Fruit fly (Drosophila melanogaster) whole organism, pupa: ENCODE data around the gene CG4991.

Experiments
- CG10348 ChIP-seq: fragments of 200-800 bp; sonication (Bioruptor generic); IDR thresholded peaks from 2 replicates; pipeline ENCODE4 v1.3.6; 2022; ENCODE audit warnings: missing biosample characterization, missing genetic modification characterization
- CG12605 ChIP-seq: fragments of 200-800 bp; sonication (Bioruptor generic); IDR thresholded peaks from 2 replicates; pipeline ENCODE4 v1.3.6; 2022; ENCODE audit warnings: missing biosample characterization, missing genetic modification characterization
- CG13204 ChIP-seq: fragments of 200-800 bp; sonication (Bioruptor generic); optimal IDR thresholded peaks from 2 replicates; lab custom pipeline; 2018; ENCODE audit warnings: missing biosample characterization, mild to moderate bottlenecking, missing genetic modification characterization, moderate library complexity
- CG14655 ChIP-seq: fragments of 200-800 bp; sonication (Bioruptor generic); optimal IDR thresholded peaks from 3 replicates; lab custom pipeline; 2017; ENCODE audit warnings: mild to moderate bottlenecking, missing biosample characterization, missing genetic modification reagents, missing genetic modification characterization
- CG15710 ChIP-seq: fragments of 200-800 bp; sonication (Bioruptor generic); optimal IDR thresholded peaks from 2 replicates; lab custom pipeline; 2018; ENCODE audit warnings: missing biosample characterization, mild to moderate bottlenecking, missing genetic modification characterization, moderate library complexity
- CG17806 ChIP-seq: fragments of 200-800 bp; sonication (Bioruptor generic); optimal IDR thresholded peaks from 2 replicates; lab custom pipeline; 2018; ENCODE audit warnings: missing biosample characterization, mild to moderate bottlenecking, missing genetic modification characterization, moderate library complexity
- CG32121 ChIP-seq: fragments of 200-800 bp; sonication (Bioruptor generic); IDR thresholded peaks from 2 replicates; pipeline ENCODE4 v1.3.6; 2022; ENCODE audit warnings: missing biosample characterization, missing genetic modification characterization
- CG34367 ChIP-seq: fragments of 200-800 bp; sonication (Bioruptor generic); optimal IDR thresholded peaks from 2 replicates; lab custom pipeline; 2018; ENCODE audit warnings: missing biosample characterization, mild to moderate bottlenecking, missing genetic modification characterization
- CG4496 ChIP-seq: fragments of 200-800 bp; sonication (Bioruptor generic); IDR thresholded peaks from 3 replicates; pipeline ENCODE4 v1.3.6; 2022; ENCODE audit warnings: missing biosample characterization, missing genetic modification characterization
- CG8159 ChIP-seq: fragments of 200-800 bp; sonication (Bioruptor generic); optimal IDR thresholded peaks from 3 replicates; lab custom pipeline; 2018; ENCODE audit warnings: missing biosample characterization, mild to moderate bottlenecking, missing genetic modification characterization, moderate library complexity
- CG8301 ChIP-seq: fragments of 200-800 bp; sonication (Bioruptor generic); optimal IDR thresholded peaks from 2 replicates; lab custom pipeline; 2018; ENCODE audit warnings: missing biosample characterization, mild to moderate bottlenecking, missing genetic modification characterization
- CG9948 ChIP-seq: fragments of 200-800 bp; sonication (Bioruptor generic); optimal IDR thresholded peaks from 2 replicates; lab custom pipeline; 2018; ENCODE audit warnings: missing biosample characterization, mild to moderate bottlenecking, missing genetic modification characterization, moderate library complexity
- D1 ChIP-seq: fragments of 200-800 bp; sonication (Bioruptor generic); optimal IDR thresholded peaks from 2 replicates; lab custom pipeline; 2018; ENCODE audit warnings: missing biosample characterization, mild to moderate bottlenecking, missing genetic modification characterization, moderate library complexity
- EcR ChIP-seq: fragments of 200-800 bp; sonication (Bioruptor generic); optimal IDR thresholded peaks from 3 replicates; lab custom pipeline; 2019; ENCODE audit warnings: missing biosample characterization, missing genetic modification characterization, mild to moderate bottlenecking, moderate library complexity, missing genetic modification reagents
- Ets98B ChIP-seq: fragments of 200-800 bp; sonication (Bioruptor generic); IDR thresholded peaks from 2 replicates; pipeline ENCODE4 v1.3.6; 2022; ENCODE audit warnings: missing biosample characterization, missing genetic modification characterization
- Pif1A ChIP-seq: fragments of 200-800 bp; sonication (Bioruptor generic); optimal IDR thresholded peaks from 3 replicates; lab custom pipeline; 2016; ENCODE audit warnings: missing biosample characterization, missing genetic modification characterization
- Pif1B ChIP-seq: fragments of 200-800 bp; sonication (Bioruptor generic); optimal IDR thresholded peaks from 3 replicates; lab custom pipeline; 2016; ENCODE audit warnings: missing biosample characterization, missing genetic modification characterization
- Snoo ChIP-seq: fragments of 200-800 bp; sonication (Bioruptor generic); optimal IDR thresholded peaks from 3 replicates; lab custom pipeline; 2017; ENCODE audit warnings: missing biosample characterization, mild to moderate bottlenecking, missing genetic modification characterization, inconsistent platforms
- fd96Ca ChIP-seq: fragments of 200-800 bp; sonication (Bioruptor generic); IDR thresholded peaks from 3 replicates; pipeline ENCODE4 v1.3.6; 2022; ENCODE audit warnings: missing biosample characterization, missing genetic modification characterization
- gl ChIP-seq: fragments of 200-800 bp; sonication (Bioruptor generic); optimal IDR thresholded peaks from 2 replicates; lab custom pipeline; 2018; ENCODE audit warnings: missing biosample characterization, mild to moderate bottlenecking, missing genetic modification characterization
- rn ChIP-seq: fragments of 200-800 bp; sonication (Bioruptor generic); IDR thresholded peaks from 2 replicates; pipeline ENCODE4 v1.3.6; 2022; ENCODE audit warnings: missing biosample characterization, missing genetic modification characterization

CG4991 gene

dm6 chrX:17146529-17146928 lies 54.9 kb downstream of the CG4991 start:
- TF ChIP-seq CG15710 (tag; lab: Kevin White, UChicago), result no peak
- no peak for TF ChIP-seq Pif1B (GFP tag; lab: Kevin White, UChicago)
- no peak for TF ChIP-seq CG17806 (tag; lab: Kevin White, UChicago)
- TF ChIP-seq CG10348 (GFP tag; lab: Robert Waterston, UW), result no peak
- TF ChIP-seq EcR (GFP tag; lab: Kevin White, UChicago), result no peak
- no peak for TF ChIP-seq Ets98B (GFP tag; lab: Robert Waterston, UW)
- TF ChIP-seq CG12605 (GFP tag; lab: Robert Waterston, UW), result no peak
- no peak for TF ChIP-seq CG32121
- TF ChIP-seq fd96Ca (GFP tag; lab: Robert Waterston, UW), result no peak
- TF ChIP-seq CG13204 (GFP tag; lab: Kevin White, UChicago), result no peak
- no peak for TF ChIP-seq rn (GFP tag; lab: Robert Waterston, UW)
- TF ChIP-seq CG8159 (tag; lab: Kevin White, UChicago), result no peak
- no peak for TF ChIP-seq CG9948
- TF ChIP-seq CG4496, result no peak
- no peak for TF ChIP-seq CG34367 (tag; lab: Kevin White, UChicago)
- no peak for TF ChIP-seq CG8301
- TF ChIP-seq D1 (tag; lab: Kevin White, UChicago), result no peak
- no peak for TF ChIP-seq Snoo (tag; lab: Kevin White, UChicago)
- no peak for TF ChIP-seq CG14655 (GFP tag; lab: Kevin White, UChicago)

DNA sequence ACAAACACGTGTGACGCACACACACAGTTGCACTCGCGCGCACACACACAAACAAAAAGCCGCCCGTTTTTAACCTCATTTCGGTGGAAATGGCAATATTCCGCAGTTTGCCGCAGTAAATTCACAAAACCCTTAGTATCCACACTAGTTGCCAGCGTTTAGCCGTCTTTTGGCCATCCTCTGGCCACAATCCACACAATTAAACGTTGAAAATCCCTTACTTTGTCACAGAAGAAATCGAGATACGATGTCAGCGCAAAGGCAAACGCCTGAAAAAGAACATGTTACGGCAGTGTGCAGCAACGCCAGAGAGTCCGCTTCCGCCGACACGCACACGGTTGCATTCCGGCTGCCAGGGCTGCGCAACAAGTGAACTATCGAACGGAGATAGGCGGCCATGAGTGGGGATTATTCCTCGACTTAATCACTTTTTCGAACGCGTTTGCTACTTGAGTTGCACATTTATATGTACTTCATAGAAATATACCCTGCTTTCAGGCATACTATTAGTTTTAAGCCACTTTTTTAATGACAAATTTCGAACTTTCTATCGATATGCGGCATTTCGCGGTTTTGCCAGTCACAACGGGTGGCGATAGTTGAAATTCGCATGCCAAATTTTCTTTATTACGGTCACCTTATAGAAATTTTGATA lies 56.5 kb downstream of the CG4991 start, which contains the start of gene RpS5a:
TSS of gene RpS5a (minus strand) at position 282 of the 655 bp plus-strand sequence.
- TF ChIP-seq CG12605 (GFP tag; lab: Robert Waterston, UW), result peak; percentile 50; the same call in 1 of the 2 replicates
- TF ChIP-seq CG34367 (tag; lab: Kevin White, UChicago), result peak; percentile 69
- TF ChIP-seq CG9948, result peak; percentile 16
- peak; percentile 60; the same call in 1 of the 3 replicates for TF ChIP-seq fd96Ca (GFP tag; lab: Robert Waterston, UW)
- peak; percentile 25 for TF ChIP-seq CG8301
- TF ChIP-seq CG13204 (GFP tag; lab: Kevin White, UChicago), result no peak
- TF ChIP-seq gl (tag; lab: Kevin White, UChicago), result peak; percentile 55
- TF ChIP-seq D1 (tag; lab: Kevin White, UChicago), result no peak
- peak; percentile 29 for TF ChIP-seq CG8159 (tag; lab: Kevin White, UChicago)
- TF ChIP-seq EcR (GFP tag; lab: Kevin White, UChicago), result no peak
- peak; percentile 62 for TF ChIP-seq CG15710 (tag; lab: Kevin White, UChicago)
- TF ChIP-seq Pif1B (GFP tag; lab: Kevin White, UChicago), result peak; percentile 60
- TF ChIP-seq Ets98B (GFP tag; lab: Robert Waterston, UW), result peak; percentile 64
- 0 out of 2 replicates have a peak, but pooled peaks have one; percentile 32 for TF ChIP-seq rn (GFP tag; lab: Robert Waterston, UW)
- TF ChIP-seq Pif1A, result peak; percentile 66
- TF ChIP-seq Snoo (tag; lab: Kevin White, UChicago), result peak; percentile 86
- TF ChIP-seq CG14655 (GFP tag; lab: Kevin White, UChicago), result no peak
- TF ChIP-seq CG17806 (tag; lab: Kevin White, UChicago), result peak; percentile 14
- TF ChIP-seq CG4496, result peak; percentile 80
- no peak for TF ChIP-seq CG32121
- TF ChIP-seq CG10348 (GFP tag; lab: Robert Waterston, UW), result no peak

DNA sequence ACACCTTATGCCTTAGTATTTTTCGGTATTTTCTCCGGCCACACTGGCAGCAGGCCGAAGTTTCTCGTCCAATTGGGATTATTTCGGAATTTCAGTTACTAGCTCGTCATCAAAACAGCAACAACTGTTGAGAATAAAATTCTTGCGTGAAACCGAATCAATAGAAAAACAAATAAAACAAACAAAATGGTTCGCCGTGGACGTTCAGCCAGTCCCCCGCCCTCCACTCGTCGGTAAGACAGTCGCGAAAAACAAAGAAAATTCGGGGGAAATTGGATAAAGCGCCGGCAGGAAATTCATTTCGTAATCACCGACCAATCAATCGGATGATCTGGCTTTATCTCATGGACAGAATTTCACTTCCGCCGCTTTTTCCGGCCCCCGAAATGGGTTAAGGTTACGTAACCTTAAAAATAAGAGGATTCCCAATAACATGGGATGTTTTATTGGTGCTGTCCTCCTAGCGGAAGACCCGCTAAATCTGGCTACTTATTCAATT lies 57.3 kb downstream of the CG4991 start, which contains the start of gene Chchd2:
TSS of gene Chchd2 (plus strand) at position 51 of the 499 bp plus-strand sequence.
- 0 out of 3 replicates have a peak, but pooled peaks have one; percentile 37 for TF ChIP-seq CG4496
- peak; percentile 18 for TF ChIP-seq Snoo (tag; lab: Kevin White, UChicago)
- TF ChIP-seq CG12605 (GFP tag; lab: Robert Waterston, UW), result no peak

DNA sequence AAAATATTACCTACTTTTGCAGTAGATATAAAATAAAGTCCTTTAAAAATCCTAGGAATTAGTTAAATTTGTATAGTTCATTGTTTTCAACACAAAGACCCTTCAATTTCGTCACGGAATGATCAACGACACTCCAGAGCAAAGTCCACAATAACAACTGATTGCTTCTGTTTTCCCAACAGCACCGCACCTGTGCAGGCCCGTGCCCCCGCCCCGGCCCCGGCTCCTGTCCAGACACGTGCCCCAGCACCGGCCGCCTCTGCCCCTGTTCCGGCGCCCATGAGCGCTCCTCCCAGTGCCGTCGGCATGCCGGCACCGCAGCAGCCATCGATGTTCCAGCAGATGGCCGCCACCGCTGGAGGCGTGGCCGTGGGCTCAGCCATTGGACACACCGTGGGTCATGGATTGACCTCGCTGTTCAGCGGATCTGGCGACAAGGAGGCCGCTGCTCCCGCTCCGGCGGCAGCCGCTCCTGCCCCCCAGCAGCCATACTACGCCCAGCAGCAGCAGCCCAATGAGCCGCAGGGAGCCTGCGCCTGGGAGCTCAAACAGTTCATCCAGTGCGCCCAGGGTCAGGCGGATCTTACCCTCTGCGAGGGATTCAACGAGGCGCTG lies 58.1 kb downstream of the CG4991 start:
- TF ChIP-seq CG4496 (peak; percentile 22; the same call in 1 of the 3 replicates), CG12605 (GFP tag; lab: Robert Waterston, UW) (peak; percentile 25; the same call in 1 of the 2 replicates), Snoo (tag; lab: Kevin White, UChicago) (peak; percentile 4), CG10348 (GFP tag; lab: Robert Waterston, UW) (no peak), CG17806 (tag; lab: Kevin White, UChicago) (no peak), fd96Ca (GFP tag; lab: Robert Waterston, UW) (no peak), CG14655 (GFP tag; lab: Kevin White, UChicago) (no peak), gl (tag; lab: Kevin White, UChicago) (peak; percentile 46), CG13204 (GFP tag; lab: Kevin White, UChicago) (peak; percentile 48)
- TF ChIP-seq, all 21 proteins: peak for 5

dm6 chrX:17150660-17151059 lies 59.0 kb downstream of the CG4991 start:
- no peak for TF ChIP-seq Snoo (tag; lab: Kevin White, UChicago)
